Fruit fly (Drosophila melanogaster): ENCODE results near the gene CG15387.

Gene CG15387

DNA sequence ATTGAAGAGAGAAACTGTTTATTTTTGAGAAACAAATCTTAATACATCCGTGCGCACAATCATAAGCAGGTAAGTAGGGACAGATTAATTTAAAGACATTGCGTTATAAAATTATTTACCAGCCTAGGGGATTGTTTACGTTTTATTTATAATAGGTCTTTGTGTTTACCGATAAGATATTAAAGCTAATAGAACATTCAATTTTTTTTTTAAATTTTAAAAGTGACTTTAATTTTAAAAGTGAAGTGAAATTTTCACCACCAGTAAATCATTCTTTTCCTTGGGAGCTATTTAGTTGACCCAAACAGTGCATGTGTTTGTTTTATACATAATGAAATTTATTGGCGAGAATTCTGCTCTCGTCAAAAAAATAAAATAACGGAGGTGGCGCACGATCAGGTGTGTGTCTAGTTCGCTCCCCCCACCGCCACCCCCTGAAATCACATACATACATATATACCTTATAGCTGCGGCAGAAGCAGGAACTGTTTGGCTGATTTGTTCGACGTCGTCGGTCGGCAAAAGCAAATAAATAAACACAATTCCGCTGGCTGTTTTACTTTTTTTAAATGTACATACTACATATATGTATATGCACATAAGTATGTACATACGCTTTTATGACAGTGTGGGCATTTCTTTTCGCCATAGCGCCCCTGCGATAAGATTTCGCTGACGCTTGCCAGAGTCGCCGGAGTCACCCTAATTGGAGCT lies 50.0 kb downstream of the CG15387 start (continued):
- TF ChIP-seq otp (GFP tag; IDR thresholded peaks at IDR 0.05) (no peak), PHDP (tag; optimal IDR thresholded peaks at IDR 0.05) (peak; percentile 70), CG13296 (GFP tag; optimal IDR thresholded peaks at IDR 0.05) (peak; percentile 68), CG12219 (GFP tag; optimal IDR thresholded peaks at IDR 0.05) (no peak), CG5245 (GFP tag; optimal IDR thresholded peaks at IDR 0.05) (peak; percentile 14), sima (GFP tag; optimal IDR thresholded peaks at IDR 0.05) (no peak), odd (GFP tag; optimal IDR thresholded peaks at IDR 0.05) (peak; percentile 49), CG17328 (GFP tag; IDR thresholded peaks at IDR 0.05) (no peak), CG9797 (GFP tag; optimal IDR thresholded peaks at IDR 0.05) (no peak), CG1024 (GFP tag; IDR thresholded peaks at IDR 0.05) (no peak), CG18599 (GFP tag; optimal IDR thresholded peaks at IDR 0.05) (peak; percentile 74), tup (GFP tag; optimal IDR thresholded peaks at IDR 0.05) (no peak), esg (GFP tag; conservative IDR thresholded peaks at IDR 0.05) (no peak), HmgZ (tag; optimal IDR thresholded peaks at IDR 0.05) (no peak), MTF-1 (GFP tag; optimal IDR thresholded peaks at IDR 0.05; ENCODE audit: borderline replicate concordance) (no peak), tin (GFP tag; optimal IDR thresholded peaks at IDR 0.05) (no peak), CG16863 (GFP tag; optimal IDR thresholded peaks at IDR 0.05) (no peak), CG11560 (tag; IDR thresholded peaks at IDR 0.05) (0 out of 3 replicates have a peak, but pooled peaks have one; percentile 13), Hr3 (GFP tag; optimal IDR thresholded peaks at IDR 0.05) (peak; percentile 15), tgo (GFP tag; IDR thresholded peaks at IDR 0.05) (no peak), CG10366 (GFP tag; IDR thresholded peaks at IDR 0.05) (peak; percentile 32; the same call in 1 of the 2 replicates), aop (GFP tag; IDR thresholded peaks at IDR 0.05) (peak; percentile 76; the same call in 1 of the 2 replicates), p53 (GFP tag; optimal IDR thresholded peaks at IDR 0.05) (no peak), Poxn (GFP tag; IDR thresholded peaks at IDR 0.05) (no peak), Sry-δ (GFP tag; optimal IDR thresholded peaks at IDR 0.05) (no peak), CG2120 (GFP tag; optimal IDR thresholded peaks at IDR 0.05) (peak; percentile 79), her (GFP tag; optimal IDR thresholded peaks at IDR 0.05) (no peak), CG15073 (GFP tag; optimal IDR thresholded peaks at IDR 0.05) (no peak), amos (GFP tag; IDR thresholded peaks at IDR 0.05; ENCODE audit: partially characterized antibody) (no peak), sim (GFP tag; IDR thresholded peaks at IDR 0.05) (no peak), Eip74EF (GFP tag; optimal IDR thresholded peaks at IDR 0.05) (no peak), CG4424 (GFP tag; optimal IDR thresholded peaks at IDR 0.05) (peak; percentile 20), Elba2 (GFP tag; optimal IDR thresholded peaks at IDR 0.05) (no peak), CG10274 (GFP tag; optimal IDR thresholded peaks at IDR 0.05) (no peak), D19B (GFP tag; optimal IDR thresholded peaks at IDR 0.05) (peak; percentile 53), ara (GFP tag; IDR thresholded peaks at IDR 0.05) (no peak), grau (tag; optimal IDR thresholded peaks at IDR 0.05) (peak; percentile 77), zfh1 (GFP tag; IDR thresholded peaks at IDR 0.05) (no peak), pnt (GFP tag; optimal IDR thresholded peaks at IDR 0.05) (no peak), Oli (tag; optimal IDR thresholded peaks at IDR 0.05) (peak; percentile 65), tio (GFP tag; optimal IDR thresholded peaks at IDR 0.05) (peak; percentile 50), Fer2 (tag; optimal IDR thresholded peaks at IDR 0.05) (no peak), pho (GFP tag; optimal IDR thresholded peaks at IDR 0.05) (peak; percentile 44), ken (GFP tag; IDR thresholded peaks at IDR 0.05) (no peak), HLH4C (GFP tag; IDR thresholded peaks at IDR 0.05; ENCODE audit: partially characterized antibody) (no peak), chn (GFP tag; optimal IDR thresholded peaks at IDR 0.05) (no peak), CG13287 (GFP tag; IDR thresholded peaks at IDR 0.05; ENCODE audit: partially characterized antibody) (no peak), CG11093 (GFP tag; IDR thresholded peaks at IDR 0.05) (no peak), vvl (GFP tag; IDR thresholded peaks at IDR 0.05) (no peak), CG7928 (GFP tag; optimal IDR thresholded peaks at IDR 0.05) (no peak), CG4820 (GFP tag; optimal IDR thresholded peaks at IDR 0.05) (no peak)

Data from whole organism, embryonic.